Worm (Caenorhabditis elegans) whole organism, L3 larva: Measurements from ENCODE around the gene eif-2Balpha.

Experiments
- ama-1 ChIP-seq: fragments of 150-350 bp; optimal IDR thresholded peaks from 2 replicates; lab custom pipeline; 2018
- nhr-11 ChIP-seq: fragments of 150-350 bp; optimal IDR thresholded peaks from 2 replicates; lab custom pipeline; 2014; ENCODE audit warnings: missing biosample characterization, missing genetic modification characterization
- zag-1 ChIP-seq: fragments of 150-350 bp; optimal IDR thresholded peaks from 2 replicates; lab custom pipeline; 2014; ENCODE audit warnings: missing biosample characterization, missing genetic modification characterization

- no peak for TF ChIP-seq nhr-11 (tag; lab: Kevin White, UChicago)
- TF ChIP-seq ama-1 (lab: Kevin White, UChicago): no peak
- no peak for TF ChIP-seq zag-1 (tag; lab: Kevin White, UChicago)
Observed at ce11 chrIII:9500267-9500666, 42.7 kb upstream of the eif-2Balpha start, which contains the start of gene sod-4.
